Fruit fly (Drosophila melanogaster) whole organism, embryonic: ENCODE results near the gene fliI.

Source experiments
- Bteb2 ChIP-seq: fragments of 200-800 bp; sonication (Bioruptor generic); optimal IDR thresholded peaks from 2 replicates; lab custom pipeline; 2016; ENCODE audit warnings: missing biosample characterization, missing genetic modification characterization
- CG10267 ChIP-seq: fragments of 200-800 bp; sonication (Bioruptor generic); optimal IDR thresholded peaks from 2 replicates; lab custom pipeline; 2018; ENCODE audit warnings: missing biosample characterization, mild to moderate bottlenecking, missing genetic modification characterization, moderate library complexity
- CG10979 ChIP-seq: fragments of 200-800 bp; sonication (Bioruptor generic); optimal IDR thresholded peaks from 2 replicates; lab custom pipeline; 2018; ENCODE audit warnings: missing biosample characterization, mild to moderate bottlenecking, missing genetic modification characterization, moderate library complexity
- CG11085 ChIP-seq: fragments of 200-800 bp; sonication (Bioruptor generic); IDR thresholded peaks from 2 replicates; pipeline ENCODE4 v1.3.6; 2022; ENCODE audit warnings: missing biosample characterization, missing genetic modification characterization
- CG11723 ChIP-seq: fragments of 200-800 bp; sonication (Bioruptor generic); optimal IDR thresholded peaks from 2 replicates; lab custom pipeline; 2017; ENCODE audit warnings: missing biosample characterization, mild to moderate bottlenecking, missing genetic modification characterization
- CG12071 ChIP-seq: fragments of 200-800 bp; sonication (Bioruptor generic); optimal IDR thresholded peaks from 3 replicates; lab custom pipeline; 2018; ENCODE audit warnings: missing biosample characterization, mild to moderate bottlenecking, missing genetic modification characterization
- CG13775 ChIP-seq: fragments of 200-800 bp; sonication (Bioruptor generic); optimal IDR thresholded peaks from 3 replicates; lab custom pipeline; 2017; ENCODE audit warnings: missing biosample characterization, mild to moderate bottlenecking, missing genetic modification characterization
- CG14965 ChIP-seq: fragments of 200-800 bp; sonication (Bioruptor generic); optimal IDR thresholded peaks from 2 replicates; lab custom pipeline; 2016; ENCODE audit warnings: missing biosample characterization, missing genetic modification characterization, borderline replicate concordance
- CG15479 ChIP-seq: fragments of 200-800 bp; sonication (Bioruptor generic); optimal IDR thresholded peaks from 3 replicates; lab custom pipeline; 2019; ENCODE audit warnings: missing biosample characterization, mild to moderate bottlenecking, missing genetic modification characterization, moderate library complexity
- CG1602 ChIP-seq: fragments of 200-800 bp; sonication (Bioruptor generic); optimal IDR thresholded peaks from 3 replicates; lab custom pipeline; 2016; ENCODE audit warnings: missing biosample characterization, missing genetic modification characterization
- CG16815 ChIP-seq: fragments of 200-800 bp; sonication (Bioruptor generic); optimal IDR thresholded peaks from 3 replicates; lab custom pipeline; 2017; ENCODE audit warnings: missing biosample characterization, mild to moderate bottlenecking, missing genetic modification characterization
- CG17186 ChIP-seq: fragments of 200-800 bp; sonication (Bioruptor generic); optimal IDR thresholded peaks from 3 replicates; lab custom pipeline; 2017; ENCODE audit warnings: missing biosample characterization, missing genetic modification reagents, missing genetic modification characterization
- CG18764 ChIP-seq: fragments of 200-800 bp; sonication (Bioruptor generic); optimal IDR thresholded peaks from 3 replicates; lab custom pipeline; 2016; ENCODE audit warnings: missing biosample characterization, missing genetic modification characterization
- CG2199 ChIP-seq: fragments of 200-800 bp; sonication (Bioruptor generic); IDR thresholded peaks from 3 replicates; pipeline ENCODE4 v1.3.6; 2022; ENCODE audit warnings: missing biosample characterization, missing genetic modification characterization
- CG30431 ChIP-seq: fragments of 200-800 bp; sonication (Bioruptor generic); optimal IDR thresholded peaks from 2 replicates; lab custom pipeline; 2017; ENCODE audit warnings: missing biosample characterization, missing genetic modification characterization
- CG31388 ChIP-seq: fragments of 200-800 bp; sonication (Bioruptor generic); optimal IDR thresholded peaks from 2 replicates; lab custom pipeline; 2016; ENCODE audit warnings: missing biosample characterization, missing genetic modification characterization
- CG31441 ChIP-seq: fragments of 200-800 bp; sonication (Bioruptor generic); IDR thresholded peaks from 2 replicates; pipeline ENCODE4 v1.3.6; 2022; ENCODE audit warnings: missing biosample characterization, missing genetic modification characterization
- CG32772 ChIP-seq: fragments of 200-800 bp; sonication (Bioruptor generic); IDR thresholded peaks from 2 replicates; pipeline ENCODE4 v1.3.6; 2022; ENCODE audit warnings: missing biosample characterization, missing genetic modification characterization
- CG4424 ChIP-seq: fragments of 200-800 bp; sonication (Bioruptor generic); optimal IDR thresholded peaks from 3 replicates; lab custom pipeline; 2016; ENCODE audit warnings: missing biosample characterization, missing genetic modification characterization
- CG6254 ChIP-seq: fragments of 200-800 bp; sonication (Bioruptor generic); optimal IDR thresholded peaks from 3 replicates; lab custom pipeline; 2017; ENCODE audit warnings: mild to moderate bottlenecking, missing biosample characterization, missing genetic modification reagents, missing genetic modification characterization
- CG7357 ChIP-seq: fragments of 200-800 bp; sonication (Bioruptor generic); IDR thresholded peaks from 3 replicates; pipeline ENCODE4 v1.3.6; 2022; ENCODE audit warnings: missing biosample characterization, missing genetic modification characterization
- CG7745 ChIP-seq: fragments of 200-800 bp; sonication (Bioruptor generic); optimal IDR thresholded peaks from 2 replicates; lab custom pipeline; 2018; ENCODE audit warnings: missing biosample characterization, mild to moderate bottlenecking, missing genetic modification characterization, moderate library complexity
- CG8281 ChIP-seq: fragments of 200-800 bp; sonication (Bioruptor generic); optimal IDR thresholded peaks from 2 replicates; lab custom pipeline; 2018; ENCODE audit warnings: missing biosample characterization, mild to moderate bottlenecking, missing genetic modification characterization, moderate library complexity
- CG8359 ChIP-seq: fragments of 200-800 bp; sonication (Bioruptor generic); optimal IDR thresholded peaks from 2 replicates; lab custom pipeline; 2017; ENCODE audit warnings: missing biosample characterization, mild to moderate bottlenecking, missing genetic modification characterization, borderline replicate concordance
- Dip3 ChIP-seq: fragments of 200-800 bp; sonication (Bioruptor generic); optimal IDR thresholded peaks from 3 replicates; lab custom pipeline; 2016; ENCODE audit warnings: missing biosample characterization, missing genetic modification characterization
- Drgx ChIP-seq: fragments of 200-800 bp; sonication (Bioruptor generic); IDR thresholded peaks from 2 replicates; pipeline ENCODE4 v1.3.6; 2022; ENCODE audit warnings: missing biosample characterization, missing genetic modification characterization
- Gug ChIP-seq: fragments of 200-800 bp; sonication (Bioruptor generic); IDR thresholded peaks from 4 replicates; pipeline ENCODE4 v1.3.6; 2022; ENCODE audit warnings: missing biosample characterization, missing genetic modification characterization
- HLH4C ChIP-seq: fragments of 200-800 bp; sonication (Bioruptor generic); IDR thresholded peaks from 3 replicates; pipeline ENCODE4 v1.3.6; 2022; ENCODE audit warnings: missing biosample characterization, missing genetic modification characterization; ENCODE audit not compliant: partially characterized antibody
- HLH54F ChIP-seq: fragments of 200-800 bp; sonication (Bioruptor generic); optimal IDR thresholded peaks from 3 replicates; lab custom pipeline; 2016; ENCODE audit warnings: missing biosample characterization, missing genetic modification characterization
- Hr78 ChIP-seq, 2 experiments: fragments of 200-800 bp in 1 of 2; fragments of >200 bp in 1 of 2; sonication (Bioruptor generic) in 1 of 2; optimal IDR thresholded peaks; 2 replicates each; lab custom pipeline; 2017 to 2019; ENCODE audit warnings: missing biosample characterization in 2 of 2, missing genetic modification characterization in 2 of 2, mild to moderate bottlenecking in 1 of 2, moderate library complexity in 1 of 2
- Mad ChIP-seq: fragments of 200-800 bp; sonication (Bioruptor generic); optimal IDR thresholded peaks from 2 replicates; lab custom pipeline; 2016; ENCODE audit warnings: missing biosample characterization, missing genetic modification characterization
- Optix ChIP-seq: fragments of 200-800 bp; sonication (Bioruptor generic); IDR thresholded peaks from 3 replicates; pipeline ENCODE4 v1.3.6; 2022; ENCODE audit warnings: missing biosample characterization, missing genetic modification characterization
- TFAM ChIP-seq: fragments of 200-800 bp; sonication (Bioruptor generic); optimal IDR thresholded peaks from 2 replicates; lab custom pipeline; 2017; ENCODE audit warnings: missing biosample characterization, missing genetic modification characterization, inconsistent platforms
- ab ChIP-seq: fragments of 200-800 bp; sonication (Bioruptor generic); optimal IDR thresholded peaks from 2 replicates; lab custom pipeline; 2016; ENCODE audit warnings: missing biosample characterization, missing genetic modification characterization
- az2 ChIP-seq: fragments of 200-800 bp; sonication (Bioruptor generic); optimal IDR thresholded peaks from 3 replicates; lab custom pipeline; 2016; ENCODE audit warnings: missing biosample characterization, missing genetic modification characterization
- btn ChIP-seq: fragments of 200-800 bp; sonication (Bioruptor generic); optimal IDR thresholded peaks from 2 replicates; lab custom pipeline; 2016; ENCODE audit warnings: missing biosample characterization, missing genetic modification characterization
- chm ChIP-seq: fragments of 200-800 bp; sonication (Bioruptor generic); IDR thresholded peaks from 2 replicates; pipeline ENCODE4 v1.3.6; 2022; ENCODE audit warnings: missing biosample characterization, missing genetic modification characterization
- chn ChIP-seq: fragments of 200-800 bp; sonication (Bioruptor generic); optimal IDR thresholded peaks from 2 replicates; lab custom pipeline; 2016; ENCODE audit warnings: missing biosample characterization, missing genetic modification characterization
- crp ChIP-seq, 2 experiments: fragments of 200-800 bp; sonication (Bioruptor generic); optimal IDR thresholded peaks; 2 replicates in 1 of 2; 3 replicates in 1 of 2; lab custom pipeline; 2017; ENCODE audit warnings: missing biosample characterization in 2 of 2, missing genetic modification characterization in 2 of 2, mild to moderate bottlenecking in 1 of 2, moderate library complexity in 1 of 2
- dati ChIP-seq: fragments of 200-800 bp; sonication (Bioruptor generic); IDR thresholded peaks from 2 replicates; pipeline ENCODE4 v1.3.6; 2022; ENCODE audit warnings: missing biosample characterization, missing genetic modification characterization
- disco-r ChIP-seq: fragments of 200-800 bp; sonication (Bioruptor generic); optimal IDR thresholded peaks from 2 replicates; lab custom pipeline; 2016; ENCODE audit warnings: missing biosample characterization, missing genetic modification characterization
- esg ChIP-seq: fragments of 200-800 bp; sonication (Bioruptor generic); conservative IDR thresholded peaks from 2 replicates; pipeline ENCODE4 v1.3.6; 2022; ENCODE audit warnings: missing biosample characterization, missing genetic modification characterization
- fu2 ChIP-seq: fragments of 200-800 bp; sonication (Bioruptor generic); optimal IDR thresholded peaks from 2 replicates; lab custom pipeline; 2016; ENCODE audit warnings: missing biosample characterization, missing genetic modification characterization
- gce ChIP-seq: fragments of 200-800 bp; sonication (Bioruptor generic); IDR thresholded peaks from 3 replicates; pipeline ENCODE4 v1.3.6; 2022; ENCODE audit warnings: missing biosample characterization, missing genetic modification characterization
- lbe ChIP-seq: fragments of 200-800 bp; sonication (Bioruptor generic); optimal IDR thresholded peaks from 2 replicates; lab custom pipeline; 2016; ENCODE audit warnings: missing biosample characterization, mild to moderate bottlenecking, missing genetic modification characterization
- nerfin-1 ChIP-seq: fragments of 200-800 bp; sonication (Bioruptor generic); optimal IDR thresholded peaks from 3 replicates; lab custom pipeline; 2019; ENCODE audit warnings: missing biosample characterization, mild to moderate bottlenecking, missing genetic modification characterization, moderate library complexity
- pfk ChIP-seq: fragments of 200-800 bp; sonication (Bioruptor generic); optimal IDR thresholded peaks from 2 replicates; lab custom pipeline; 2018; ENCODE audit warnings: missing biosample characterization, mild to moderate bottlenecking, missing genetic modification characterization, moderate library complexity
- repo ChIP-seq: fragments of 200-800 bp; sonication (Bioruptor generic); optimal IDR thresholded peaks from 2 replicates; lab custom pipeline; 2016; ENCODE audit warnings: missing biosample characterization, missing genetic modification characterization
- stc ChIP-seq: fragments of 200-800 bp; sonication (Bioruptor generic); IDR thresholded peaks from 2 replicates; pipeline ENCODE4 v1.3.6; 2022; ENCODE audit warnings: missing biosample characterization, missing genetic modification characterization

Gene fliI

dm6 chrX:21367363-21368072, 28.0 kb downstream of the fliI start (continued):
- TF ChIP-seq lbe (GFP tag; lab: Kevin White, UChicago) (peak; percentile 92), repo (GFP tag; lab: Kevin White, UChicago) (peak; percentile 88), esg (GFP tag; lab: Robert Waterston, UW) (peak; percentile 95), CG18764 (GFP tag; lab: Kevin White, UChicago) (peak; percentile 93), CG8359 (peak; percentile 91), Hr78 (GFP tag; optimal IDR thresholded peaks at IDR 0.05; lab: Kevin White, UChicago) (peak in 1 of 2 experiments; percentile 85), Drgx (peak; percentile 97), az2 (GFP tag; lab: Kevin White, UChicago) (peak; percentile 98), CG16815 (GFP tag; lab: Kevin White, UChicago) (peak; percentile 96), CG32772 (peak; percentile 94), CG11085 (peak; percentile 94), CG10267 (peak; percentile 92), HLH54F (GFP tag; lab: Kevin White, UChicago) (peak; percentile 96), chn (GFP tag; lab: Kevin White, UChicago) (peak; percentile 96), CG30431 (peak; percentile 95), nerfin-1 (tag; lab: Kevin White, UChicago) (peak; percentile 97), CG8281 (tag; lab: Kevin White, UChicago) (peak; percentile 91), fu2 (peak; percentile 96), TFAM (peak; percentile 77), gce (GFP tag; lab: Robert Waterston, UW) (peak; percentile 89; the same call in 2 of the 3 replicates), CG31441 (GFP tag; lab: Robert Waterston, UW) (peak; percentile 99), CG15479 (GFP tag; lab: Kevin White, UChicago) (peak; percentile 27), CG10979 (tag; lab: Kevin White, UChicago) (peak; percentile 97), HLH4C (0 out of 3 replicates have a peak, but pooled peaks have one; percentile 26), CG6254 (peak; percentile 94), CG11723 (GFP tag; lab: Kevin White, UChicago) (peak; percentile 98), pfk (GFP tag; lab: Kevin White, UChicago) (peak; percentile 72), crp (GFP tag; optimal IDR thresholded peaks at IDR 0.05; lab: Kevin White, UChicago) (peak in 1 of 2 experiments; percentile 56), CG1602 (peak; percentile 95), CG7357 (GFP tag; lab: Robert Waterston, UW) (peak; percentile 91), Gug (peak; percentile 94), disco-r (GFP tag; lab: Kevin White, UChicago) (peak; percentile 94), CG13775 (peak; percentile 98), Dip3 (peak; percentile 93), CG4424 (GFP tag; lab: Kevin White, UChicago) (peak; percentile 98), CG7745 (tag; lab: Kevin White, UChicago) (peak; percentile 5), chm (GFP tag; lab: Robert Waterston, UW) (peak; percentile 95), btn (GFP tag; lab: Kevin White, UChicago) (peak; percentile 86), stc (GFP tag; lab: Robert Waterston, UW) (peak; percentile 96), dati (peak; percentile 82), Mad (peak; percentile 98), Bteb2 (peak; percentile 97), CG31388 (peak; percentile 87), CG12071 (peak; percentile 96), ab (GFP tag; lab: Kevin White, UChicago) (peak; percentile 71), CG2199 (peak; percentile 89), CG14965 (GFP tag; lab: Kevin White, UChicago) (peak; percentile 59), CG17186 (peak; percentile 86), Optix (GFP tag; lab: Robert Waterston, UW) (peak; percentile 95)
